Worm (Caenorhabditis elegans): Measurements from ENCODE around the gene T02B11.9.
A peak's percentile ranks its signal among the peaks of the same experiment; 100 is the strongest.

The T02B11.9 gene

DNA sequence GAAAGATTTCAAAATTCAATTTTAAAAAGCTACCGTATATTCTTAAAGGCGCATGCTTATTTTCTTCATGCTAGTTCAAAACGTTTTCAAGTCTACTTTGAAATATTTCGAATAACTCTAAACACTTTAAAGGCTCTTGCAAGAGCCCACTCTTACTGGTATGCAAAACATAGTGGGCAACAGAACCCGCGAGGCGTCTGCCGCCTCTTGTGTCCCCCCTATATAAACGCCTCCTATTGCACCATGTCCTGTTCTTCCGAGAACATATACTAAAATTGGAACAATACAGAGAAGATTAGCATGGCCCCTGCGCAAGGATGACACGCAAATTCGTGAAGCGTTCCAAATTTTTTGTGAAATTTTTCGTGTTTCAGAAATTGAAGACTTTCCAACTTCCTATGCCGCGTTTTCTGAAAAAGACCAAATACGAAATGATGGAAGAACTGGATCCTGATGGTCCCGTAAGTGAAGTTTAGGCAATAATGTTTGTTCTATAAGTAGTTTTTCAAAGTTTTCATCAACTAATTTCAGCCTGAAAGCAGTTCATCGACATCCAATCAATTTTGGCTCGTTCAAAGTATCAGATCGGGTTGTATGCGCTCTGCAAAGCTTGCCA, 17.1 kb upstream of the T02B11.9 start (continued):
- TF ChIP-seq lsy-2 (tag; optimal IDR thresholded peaks at IDR 0.05): no peak
- peak; percentile 74 for TF ChIP-seq snpc-1.2 (GFP tag; IDR thresholded peaks at IDR 0.05)
- no peak for TF ChIP-seq fos-1 (tag; optimal IDR thresholded peaks at IDR 0.05)
- TF ChIP-seq ceh-44 (GFP tag; IDR thresholded peaks at IDR 0.05): 0 out of 2 replicates have a peak, but pooled peaks have one; percentile 25
- no peak for TF ChIP-seq attf-4 (tag; optimal IDR thresholded peaks at IDR 0.05)
- no peak for TF ChIP-seq hlh-30 (tag; optimal IDR thresholded peaks at IDR 0.05; ENCODE audit: insufficient read depth)
- no peak for TF ChIP-seq nhr-10 (tag; optimal IDR thresholded peaks at IDR 0.05)
- no peak for TF ChIP-seq ces-1 (GFP tag; optimal IDR thresholded peaks at IDR 0.05)
- peak; percentile 80 for TF ChIP-seq snpc-4 (tag; optimal IDR thresholded peaks at IDR 0.05)
- TF ChIP-seq nhr-28 (tag; optimal IDR thresholded peaks at IDR 0.05): no peak
- no peak for TF ChIP-seq skn-1 (tag; optimal IDR thresholded peaks at IDR 0.05)
- TF ChIP-seq unc-130 (GFP tag; optimal IDR thresholded peaks at IDR 0.05): no peak
- 0 out of 2 replicates have a peak, but pooled peaks have one; percentile 43 for TF ChIP-seq Y48G9A.11 (GFP tag; IDR thresholded peaks at IDR 0.05)
- TF ChIP-seq pha-4 (GFP tag; IDR thresholded peaks at IDR 0.05): 0 out of 2 replicates have a peak, but pooled peaks have one; percentile 57
- no peak for TF ChIP-seq pha-4 (tag; optimal IDR thresholded peaks at IDR 0.05)
- no peak for TF ChIP-seq F10B5.3 (tag; optimal IDR thresholded peaks at IDR 0.05)
- TF ChIP-seq nhr-102 (tag; optimal IDR thresholded peaks at IDR 0.05): no peak
- no peak for TF ChIP-seq madf-9 (GFP tag; conservative IDR thresholded peaks at IDR 0.05)
- 0 out of 2 replicates have a peak, but pooled peaks have one; percentile 12 for TF ChIP-seq Y75B8A.6 (GFP tag; IDR thresholded peaks at IDR 0.05)
- peak; percentile 40; the same call in 1 of the 2 replicates for TF ChIP-seq tra-1 (GFP tag; IDR thresholded peaks at IDR 0.05)
- 0 out of 2 replicates have a peak, but pooled peaks have one; percentile 25 for TF ChIP-seq F44E2.7 (GFP tag; IDR thresholded peaks at IDR 0.05)
- 0 out of 2 replicates have a peak, but pooled peaks have one; percentile 8 for TF ChIP-seq arid-1 (GFP tag; conservative IDR thresholded peaks at IDR 0.05)
- peak; percentile 24; the same call in 1 of the 2 replicates for TF ChIP-seq dmd-6 (GFP tag; IDR thresholded peaks at IDR 0.05)
- no peak for TF ChIP-seq pqm-1 (tag; optimal IDR thresholded peaks at IDR 0.05)
- TF ChIP-seq lin-39 (tag; optimal IDR thresholded peaks at IDR 0.05): no peak
- no peak for TF ChIP-seq tag-97 (GFP tag; IDR thresholded peaks at IDR 0.05)
- no peak for TF ChIP-seq ama-1 (optimal IDR thresholded peaks at IDR 0.05)
- TF ChIP-seq ztf-7 (tag; optimal IDR thresholded peaks at IDR 0.05): no peak
- no peak for TF ChIP-seq aly-2 (tag; optimal IDR thresholded peaks at IDR 0.05)
- peak; percentile 40; the same call in 1 of the 2 replicates for TF ChIP-seq lim-7 (GFP tag; IDR thresholded peaks at IDR 0.05)
- TF ChIP-seq spr-3 (GFP tag; optimal IDR thresholded peaks at IDR 0.05): no peak
- TF ChIP-seq hif-1 (tag; optimal IDR thresholded peaks at IDR 0.05): no peak
- TF ChIP-seq nhr-41 (GFP tag; IDR thresholded peaks at IDR 0.05): no peak
- no peak for TF ChIP-seq cey-2 (tag; optimal IDR thresholded peaks at IDR 0.05; ENCODE audit: borderline replicate concordance, insufficient read depth)
- no peak for TF ChIP-seq mes-2 (tag; optimal IDR thresholded peaks at IDR 0.05; ENCODE audit: poor library complexity, severe bottlenecking)
- no peak for TF ChIP-seq aha-1 (tag)
- TF ChIP-seq nhr-76 (tag; optimal IDR thresholded peaks at IDR 0.05): no peak
- no peak for TF ChIP-seq R02D3.7 (tag; optimal IDR thresholded peaks at IDR 0.05)
- TF ChIP-seq sdz-12 (GFP tag; optimal IDR thresholded peaks at IDR 0.05): no peak
- no peak for TF ChIP-seq set-16 (GFP tag; IDR thresholded peaks at IDR 0.05)
- no peak for TF ChIP-seq nhr-42 (GFP tag; IDR thresholded peaks at IDR 0.05)
- TF ChIP-seq saeg-2 (GFP tag; IDR thresholded peaks at IDR 0.05): 0 out of 2 replicates have a peak, but pooled peaks have one; percentile 19
- TF ChIP-seq lir-3 (tag; optimal IDR thresholded peaks at IDR 0.05): no peak
- peak; percentile 8 for TF ChIP-seq F49E8.2 (tag; optimal IDR thresholded peaks at IDR 0.05; ENCODE audit: borderline replicate concordance)
- no peak for TF ChIP-seq nhr-237 (tag; optimal IDR thresholded peaks at IDR 0.05)
- no peak for TF ChIP-seq nhr-77 (tag; optimal IDR thresholded peaks at IDR 0.05)
- no peak for TF ChIP-seq daf-12 (tag; optimal IDR thresholded peaks at IDR 0.05)
- no peak for TF ChIP-seq lin-13 (GFP tag; optimal IDR thresholded peaks at IDR 0.05)
- TF ChIP-seq mdt-29 (GFP tag; IDR thresholded peaks at IDR 0.05): peak; percentile 58
- TF ChIP-seq nhr-25 (tag; optimal IDR thresholded peaks at IDR 0.05; ENCODE audit: borderline replicate concordance, insufficient read depth): no peak
